Worm (Caenorhabditis elegans): ENCODE measurements around the gene C09B7.2.

DNA sequence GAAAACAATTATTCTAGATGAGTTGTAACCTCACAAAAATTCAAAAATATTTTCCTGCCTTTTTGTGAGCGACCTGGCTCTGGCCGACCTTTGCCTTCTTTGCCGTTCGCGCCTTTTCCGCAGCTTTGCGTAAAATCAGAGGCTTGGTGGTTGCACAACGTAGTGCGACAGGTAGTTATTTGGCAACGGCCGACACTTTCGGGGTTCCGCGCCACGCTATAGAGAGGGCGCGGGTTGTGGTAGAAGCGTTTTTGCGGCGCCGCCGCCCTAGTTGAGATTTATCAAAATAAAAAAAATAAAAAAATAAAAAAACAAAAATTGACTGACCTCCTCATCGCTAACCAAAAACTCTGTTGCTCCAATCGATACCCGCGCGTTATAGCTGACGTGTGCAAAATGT lies 4.1 kb upstream of the C09B7.2 start:
- no peak for TF ChIP-seq unc-62 (GFP tag; optimal IDR thresholded peaks at IDR 0.05)
- no peak for TF ChIP-seq unc-130 (GFP tag; optimal IDR thresholded peaks at IDR 0.05)
- TF ChIP-seq ets-4 (GFP tag; optimal IDR thresholded peaks at IDR 0.05) = no peak
- TF ChIP-seq egrh-3 (GFP tag; IDR thresholded peaks at IDR 0.05) = no peak
- no peak for TF ChIP-seq nhr-120 (GFP tag; IDR thresholded peaks at IDR 0.05)

Measured in whole organism, young adult.